Worm (Caenorhabditis elegans) whole organism, L4/young adult: ENCODE measurements around the gene F49C12.7.
"Not testable (repeated sequence)": the region's sequence is repeated elsewhere in the genome, so short reads cannot be mapped to it uniquely, and the experiment has no call there.

Experiments
- W03F9.2 ChIP-seq: fragments of 150-350 bp; optimal IDR thresholded peaks from 2 replicates; lab custom pipeline; 2014; ENCODE audit warnings: missing biosample characterization, missing genetic modification characterization
- dao-5 ChIP-seq: sonication (generic microtip); optimal IDR thresholded peaks from 2 replicates; lab custom pipeline; 2016; ENCODE audit warnings: missing genotype, missing genetic modification characterization, moderate library complexity, missing compliant biosample characterization
- him-1 ChIP-seq: sonication (generic microtip); optimal IDR thresholded peaks from 2 replicates; lab custom pipeline; 2016; ENCODE audit warnings: missing genotype, missing genetic modification reagents, missing genetic modification characterization, missing compliant biosample characterization

The F49C12.7 gene

ce11 chrIV:9312827-9313226 lies at the start of gene F49C12.7:
TSS of gene F49C12.7 (minus strand) at chrIV:9312927.
- not testable (repeated sequence) for TF ChIP-seq W03F9.2, him-1, dao-5 (tag; lab: Kevin White, UChicago)

ce11 chrIV:9353728-9354127 lies 41.0 kb upstream of the F49C12.7 start:
- TF ChIP-seq dao-5 (tag; lab: Kevin White, UChicago) = no peak
- no peak for TF ChIP-seq him-1 (tag; lab: Kevin White, UChicago)
- TF ChIP-seq W03F9.2 (tag; lab: Kevin White, UChicago) = no peak

DNA sequence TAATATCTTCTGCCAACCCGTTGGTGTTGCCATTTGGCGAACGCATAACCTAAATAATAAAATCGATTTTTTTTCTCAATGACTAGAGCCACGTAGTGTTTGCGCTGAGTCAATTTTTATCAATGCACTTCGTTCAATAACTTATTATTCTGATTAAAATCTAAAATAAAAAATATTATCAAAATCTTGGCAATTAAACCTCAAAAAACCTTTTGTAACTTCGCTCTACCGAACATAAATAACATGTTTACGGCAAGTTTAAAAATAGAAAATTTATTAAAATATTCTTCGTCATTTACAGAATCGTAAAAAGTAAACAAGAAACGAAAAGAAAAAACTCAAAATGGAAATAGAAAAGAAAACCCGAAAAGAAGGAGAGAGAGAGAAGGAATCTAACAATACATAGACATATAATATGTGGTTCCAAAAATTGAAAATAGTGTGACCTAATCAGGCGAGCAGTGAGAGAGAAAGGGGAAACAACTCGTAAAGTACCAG lies 30.4 kb upstream of the F49C12.7 start, which contains the start of gene pigc-1:
Gene pigc-1 (minus strand): TSS at position 51 of the 498 bp plus-strand sequence.
- TF ChIP-seq W03F9.2 (tag; lab: Kevin White, UChicago) (peak; percentile 1), him-1 (tag; lab: Kevin White, UChicago) (no peak)

- TF ChIP-seq W03F9.2 (tag; lab: Kevin White, UChicago) (peak; percentile 22), dao-5 (tag; lab: Kevin White, UChicago) (no peak)
Measured at ce11 chrIV:9341591-9341990, 28.9 kb upstream of the F49C12.7 start, which contains the start of gene vps-26. TSS of gene vps-26 (minus strand) at chrIV:9341790.

DNA sequence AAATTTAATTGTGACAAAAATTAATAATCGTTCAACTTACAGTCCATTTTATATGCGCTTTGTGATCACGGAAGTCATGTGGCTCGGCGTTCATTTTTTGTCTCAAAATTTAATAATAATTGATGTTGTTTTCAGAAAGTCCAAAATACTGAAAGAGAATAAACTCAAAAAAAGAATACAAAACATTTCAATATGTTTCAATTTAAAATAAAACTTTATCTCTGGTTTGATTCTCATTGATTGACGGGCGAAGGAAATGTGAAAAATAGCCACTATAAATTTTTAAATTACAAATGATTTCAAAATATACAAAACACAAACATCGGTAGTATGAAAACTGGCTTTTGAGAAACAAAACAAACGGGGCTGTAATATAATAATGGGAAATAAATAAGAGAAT lies 26.5 kb upstream of the F49C12.7 start, which contains the start of gene T20D3.6:
Gene T20D3.6 (minus strand): TSS at position 101 of the 400 bp plus-strand sequence.
- TF ChIP-seq dao-5 (tag; lab: Kevin White, UChicago) = no peak
- no peak for TF ChIP-seq W03F9.2 (tag; lab: Kevin White, UChicago)
- no peak for TF ChIP-seq him-1 (tag; lab: Kevin White, UChicago)

DNA sequence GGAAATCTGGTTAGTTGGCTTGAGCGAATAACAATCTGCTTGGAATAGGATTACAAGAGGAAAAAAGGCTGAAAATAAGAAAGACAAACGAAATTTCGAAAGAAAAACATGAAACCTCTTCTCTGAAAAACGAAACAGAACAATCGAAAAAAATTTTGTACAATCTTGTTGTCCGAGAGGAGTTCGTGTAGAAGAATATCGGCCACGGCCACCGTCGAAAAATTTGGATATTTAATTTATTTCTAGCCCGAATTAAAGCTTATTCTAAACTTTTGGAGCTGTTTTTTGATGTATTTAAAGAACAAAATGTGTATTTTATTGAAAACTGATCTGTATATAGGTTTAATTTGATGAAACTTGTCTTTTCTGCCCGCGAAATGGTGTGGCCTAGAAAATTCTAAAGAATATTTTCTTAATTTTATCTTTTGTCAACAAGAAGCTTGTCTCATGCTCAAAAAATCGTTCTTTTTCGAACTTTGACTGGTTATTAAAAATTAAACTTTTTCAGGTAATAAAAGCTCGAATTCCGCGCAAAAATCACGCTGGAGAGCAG lies 23.9 kb upstream of the F49C12.7 start, which contains the start of gene T20D3.5:
Gene T20D3.5 (plus strand): TSS at position 503 of the 553 bp plus-strand sequence.
- TF ChIP-seq dao-5 (tag; lab: Kevin White, UChicago) (no peak), him-1 (tag; lab: Kevin White, UChicago) (no peak), W03F9.2 (tag; lab: Kevin White, UChicago) (no peak)

- no peak for TF ChIP-seq dao-5 (tag; lab: Kevin White, UChicago)
- TF ChIP-seq him-1 (tag; lab: Kevin White, UChicago) = no peak
- TF ChIP-seq W03F9.2 (tag; lab: Kevin White, UChicago) = no peak
Measured at ce11 chrIV:9335552-9336251, 23.0 kb upstream of the F49C12.7 start, which contains the start of the genes coa-4 and T20D3.14. TSS of gene coa-4 (minus strand) at chrIV:9335602. TSS of gene T20D3.14 (minus strand) at chrIV:9335909.

DNA sequence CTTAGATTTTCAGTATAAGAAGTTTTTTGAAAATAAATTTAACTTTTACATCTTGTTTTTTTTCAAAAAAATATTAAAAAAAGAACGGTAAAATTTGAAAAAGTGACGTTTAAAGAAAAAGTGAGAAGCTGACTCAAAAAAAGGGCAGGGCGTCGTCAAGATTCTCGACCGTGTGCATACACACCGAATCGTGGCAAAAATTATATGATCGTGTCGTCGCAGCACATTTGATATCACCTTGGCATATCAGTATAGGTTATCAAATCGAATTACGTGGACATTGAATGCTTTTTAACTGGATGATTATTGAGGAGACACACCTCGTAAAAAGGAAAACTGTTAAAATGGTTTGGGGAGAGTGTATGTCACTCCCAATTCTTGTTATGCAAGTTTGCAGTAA lies 20.3 kb upstream of the F49C12.7 start:
- no peak for TF ChIP-seq him-1 (tag; lab: Kevin White, UChicago)
- TF ChIP-seq W03F9.2 (tag; lab: Kevin White, UChicago) = no peak
- TF ChIP-seq dao-5 (tag; lab: Kevin White, UChicago) = no peak

ce11 chrIV:9330755-9331154 lies 18.0 kb upstream of the F49C12.7 start, which contains the start of gene nspg-7.1:
TSS of gene nspg-7.1 (minus strand) at chrIV:9330855.
- TF ChIP-seq him-1 (tag; lab: Kevin White, UChicago) (no peak), dao-5 (tag; lab: Kevin White, UChicago) (no peak), W03F9.2 (tag; lab: Kevin White, UChicago) (no peak)

- TF ChIP-seq W03F9.2 (tag; lab: Kevin White, UChicago) (no peak), him-1 (tag; lab: Kevin White, UChicago) (no peak), dao-5 (tag; lab: Kevin White, UChicago) (no peak)
Measured at ce11 chrIV:9327706-9328105, 15.0 kb upstream of the F49C12.7 start, which contains the start of gene clec-183. TSS of gene clec-183 (plus strand) at chrIV:9328006.

DNA sequence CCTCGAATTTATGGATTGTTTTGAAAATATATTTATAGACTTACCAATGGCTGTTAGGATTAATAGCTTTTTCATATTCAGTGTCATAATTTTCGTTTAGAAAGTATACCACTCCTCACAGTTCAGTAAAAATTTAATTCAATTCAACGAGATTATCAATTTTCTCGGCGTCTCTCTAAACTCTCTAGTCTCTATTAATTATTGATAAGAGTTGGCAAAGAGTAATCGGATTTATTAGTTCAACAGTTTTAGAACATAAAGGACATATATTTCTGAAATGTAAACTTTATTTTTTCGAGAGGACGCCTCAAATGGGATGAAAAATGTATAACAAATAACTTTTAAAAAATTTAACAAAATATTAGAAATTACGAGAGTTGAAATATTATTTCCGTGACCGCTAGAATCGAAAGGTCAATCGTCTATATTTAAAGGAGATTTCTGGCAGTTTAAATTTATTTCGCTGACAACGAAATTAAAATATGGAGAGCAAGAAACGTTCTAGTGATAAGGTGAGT lies 11.3 kb upstream of the F49C12.7 start, which contains the start of the genes nspg-11 and F49C12.15:
Gene nspg-11 (minus strand): TSS at position 101 of the 518 bp plus-strand sequence.
Gene F49C12.15 (plus strand): TSS at position 468 of the 518 bp plus-strand sequence.
- TF ChIP-seq him-1 (tag; lab: Kevin White, UChicago) (no peak), dao-5 (tag; lab: Kevin White, UChicago) (no peak), W03F9.2 (tag; lab: Kevin White, UChicago) (no peak)

DNA sequence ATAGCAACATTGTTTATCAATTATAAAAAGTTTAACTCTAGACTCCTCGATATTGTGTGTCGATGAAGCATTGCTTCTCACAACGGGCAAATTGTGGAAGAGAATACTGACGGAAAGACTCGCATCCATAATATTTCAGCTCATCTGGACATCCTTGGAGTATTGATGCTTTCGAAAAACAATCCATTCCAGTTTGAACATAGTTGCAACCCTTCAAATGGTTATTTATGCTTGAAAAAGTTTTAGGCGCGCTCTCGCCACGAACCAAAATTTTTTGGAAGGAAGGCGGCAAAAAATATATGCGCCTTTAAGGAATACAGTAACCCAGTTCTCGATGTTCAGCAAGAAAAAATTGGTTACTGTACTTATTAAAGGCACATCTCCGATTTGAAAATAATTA lies 9.8 kb upstream of the F49C12.7 start:
- TF ChIP-seq him-1 (tag; lab: Kevin White, UChicago) = no peak
- no peak for TF ChIP-seq dao-5 (tag; lab: Kevin White, UChicago)
- TF ChIP-seq W03F9.2 (tag; lab: Kevin White, UChicago) = no peak
